Worm (Caenorhabditis elegans) whole organism, L1 larva: ENCODE results near the gene sre-28.
A peak's percentile ranks its signal among the peaks of the same experiment; 100 is the strongest.

Experiments
- F16B12.6 ChIP-seq: fragments of 150-350 bp; optimal IDR thresholded peaks from 2 replicates; lab custom pipeline; 2014; ENCODE audit warnings: missing biosample characterization, missing genetic modification characterization
- aly-2 ChIP-seq: fragments of 150-350 bp; optimal IDR thresholded peaks from 2 replicates; lab custom pipeline; 2014; ENCODE audit warnings: missing biosample characterization, missing genetic modification characterization
- ama-1 ChIP-seq: fragments of 150-350 bp; optimal IDR thresholded peaks from 2 replicates; lab custom pipeline; 2014
- ceh-63 ChIP-seq: fragments of 200-800 bp; sonication (Bioruptor generic); optimal IDR thresholded peaks from 2 replicates; lab custom pipeline; 2018; ENCODE audit warnings: mild to moderate bottlenecking, missing genetic modification characterization, missing compliant biosample characterization
- ceh-82 ChIP-seq, 3 experiments: fragments of 150-350 bp in 1 of 3; sonication (generic microtip) in 2 of 3; optimal IDR thresholded peaks; 2 replicates each; lab custom pipeline; 2014 to 2017; ENCODE audit warnings: missing biosample characterization in 3 of 3, missing genetic modification characterization in 3 of 3
- dpl-1 ChIP-seq, 3 experiments: fragments of 150-350 bp in 2 of 3; sonication (generic microtip) in 1 of 3; optimal IDR thresholded peaks; 2 replicates each; lab custom pipeline; 2014 to 2017; ENCODE audit warnings: missing biosample characterization in 3 of 3, missing genetic modification characterization in 3 of 3, missing genetic modification reagents in 3 of 3
- efl-3 ChIP-seq: fragments of 200-800 bp; sonication (Bioruptor generic); optimal IDR thresholded peaks from 2 replicates; lab custom pipeline; 2018; ENCODE audit warnings: mild to moderate bottlenecking, missing genetic modification characterization, missing compliant biosample characterization
- egl-13 ChIP-seq: sonication (generic microtip); optimal IDR thresholded peaks from 2 replicates; lab custom pipeline; 2016; ENCODE audit warnings: missing genotype, missing genetic modification reagents, missing genetic modification characterization, missing compliant biosample characterization
- egl-27 ChIP-seq, 2 experiments: fragments of 150-350 bp in 1 of 2; sonication (generic microtip); optimal IDR thresholded peaks; 3 replicates each; lab custom pipeline; 2017 to 2018; ENCODE audit warnings: missing biosample characterization in 2 of 2, missing genetic modification characterization in 2 of 2, missing genetic modification reagents in 2 of 2
- elt-2 ChIP-seq: sonication (generic microtip); optimal IDR thresholded peaks from 2 replicates; lab custom pipeline; 2016; ENCODE audit warnings: missing genetic modification characterization, mild to moderate bottlenecking, inconsistent platforms, missing compliant biosample characterization, missing genetic modification reagents
- elt-3 ChIP-seq, 6 experiments: fragments of 150-350 bp in 1 of 6; sonication (generic microtip); optimal IDR thresholded peaks; 2 replicates each; lab custom pipeline; 2017 to 2018; ENCODE audit warnings: missing biosample characterization in 6 of 6, missing genetic modification characterization in 6 of 6, inconsistent platforms in 1 of 6
- ets-5 ChIP-seq: fragments of 200-800 bp; sonication (Bioruptor generic); IDR thresholded peaks from 2 replicates; pipeline ENCODE4 v1.3.6; 2022; ENCODE audit warnings: missing genetic modification characterization, missing compliant biosample characterization
- fkh-10 ChIP-seq: sonication (generic microtip); optimal IDR thresholded peaks from 2 replicates; lab custom pipeline; 2017; ENCODE audit warnings: missing biosample characterization, missing genetic modification reagents, missing genetic modification characterization
- fkh-8 ChIP-seq: sonication (generic microtip); optimal IDR thresholded peaks from 2 replicates; lab custom pipeline; 2016; ENCODE audit warnings: mild to moderate bottlenecking, missing genetic modification characterization, missing compliant biosample characterization
- fos-1 ChIP-seq: fragments of 150-350 bp; optimal IDR thresholded peaks from 2 replicates; lab custom pipeline; 2014; ENCODE audit warnings: missing biosample characterization, missing genetic modification characterization
- hlh-4 ChIP-seq: sonication (generic microtip); optimal IDR thresholded peaks from 2 replicates; lab custom pipeline; 2016; ENCODE audit warnings: mild to moderate bottlenecking, missing genetic modification characterization, missing compliant biosample characterization
- hpl-2 ChIP-seq: fragments of 150-350 bp; optimal IDR thresholded peaks from 2 replicates; lab custom pipeline; 2014; ENCODE audit warnings: missing biosample characterization, missing genetic modification reagents, missing genetic modification characterization
- lin-13 ChIP-seq: fragments of 150-350 bp; optimal IDR thresholded peaks from 2 replicates; lab custom pipeline; 2014; ENCODE audit warnings: missing biosample characterization, missing genetic modification reagents, missing genetic modification characterization
- lin-14 ChIP-seq: fragments of 200-800 bp; sonication (Bioruptor generic); optimal IDR thresholded peaks from 2 replicates; lab custom pipeline; 2018; ENCODE audit warnings: mild to moderate bottlenecking, missing genetic modification characterization, moderate library complexity, missing compliant biosample characterization
- lin-15B ChIP-seq: fragments of 150-350 bp; sonication (generic microtip); optimal IDR thresholded peaks from 3 replicates; lab custom pipeline; 2014; ENCODE audit warnings: missing biosample characterization, missing genetic modification characterization
- lin-35 ChIP-seq, 2 experiments: fragments of 150-350 bp; optimal IDR thresholded peaks; 2 replicates each; lab custom pipeline; 2014; ENCODE audit warnings: missing biosample characterization in 2 of 2, missing genetic modification characterization in 2 of 2, missing genetic modification reagents in 2 of 2
- lsy-2 ChIP-seq, 2 experiments: fragments of 150-350 bp; optimal IDR thresholded peaks; 2 replicates each; lab custom pipeline; 2014; ENCODE audit warnings: missing biosample characterization in 2 of 2, missing genetic modification characterization in 2 of 2
- mab-9 ChIP-seq: fragments of 200-800 bp; sonication (Bioruptor generic); IDR thresholded peaks from 2 replicates; pipeline ENCODE4 v1.3.6; 2022; ENCODE audit warnings: missing genetic modification reagents, missing genetic modification characterization, missing compliant biosample characterization
- mdl-1 ChIP-seq, 2 experiments: fragments of 150-350 bp; optimal IDR thresholded peaks; 2 replicates each; lab custom pipeline; 2014 to 2017; ENCODE audit warnings: missing biosample characterization in 2 of 2, missing genetic modification characterization in 2 of 2, inconsistent platforms in 1 of 2
- mef-2 ChIP-seq: fragments of 150-350 bp; optimal IDR thresholded peaks from 2 replicates; lab custom pipeline; 2014; ENCODE audit warnings: missing biosample characterization, missing genetic modification characterization
- mep-1 ChIP-seq: fragments of 150-350 bp; optimal IDR thresholded peaks from 2 replicates; lab custom pipeline; 2014; ENCODE audit warnings: missing biosample characterization, missing genetic modification characterization
- nhr-19 ChIP-seq: fragments of 200-800 bp; sonication (Bioruptor generic); conservative IDR thresholded peaks from 2 replicates; pipeline ENCODE4 v1.3.6; 2022; ENCODE audit warnings: missing genetic modification characterization, missing compliant biosample characterization
- nhr-20 ChIP-seq: sonication (generic microtip); optimal IDR thresholded peaks from 2 replicates; lab custom pipeline; 2016; ENCODE audit warnings: mild to moderate bottlenecking, missing genetic modification characterization, missing compliant biosample characterization
- nhr-237 ChIP-seq: fragments of 150-350 bp; optimal IDR thresholded peaks from 2 replicates; lab custom pipeline; 2014; ENCODE audit warnings: missing biosample characterization, missing genetic modification characterization
- nhr-47 ChIP-seq: sonication (generic microtip); optimal IDR thresholded peaks from 2 replicates; lab custom pipeline; 2016; ENCODE audit warnings: mild to moderate bottlenecking, missing genetic modification characterization, moderate library complexity, missing compliant biosample characterization
- nhr-71 ChIP-seq: sonication (generic microtip); optimal IDR thresholded peaks from 2 replicates; lab custom pipeline; 2016; ENCODE audit warnings: mild to moderate bottlenecking, missing genetic modification characterization, moderate library complexity, missing compliant biosample characterization
- sptf-1 ChIP-seq: fragments of 150-350 bp; optimal IDR thresholded peaks from 2 replicates; lab custom pipeline; 2014; ENCODE audit warnings: missing biosample characterization, missing genetic modification characterization
- unc-30 ChIP-seq: sonication (generic microtip); optimal IDR thresholded peaks from 2 replicates; lab custom pipeline; 2017; ENCODE audit warnings: missing biosample characterization, missing genetic modification characterization
- unc-62 ChIP-seq: fragments of 150-350 bp; optimal IDR thresholded peaks from 2 replicates; lab custom pipeline; 2014; ENCODE audit warnings: missing biosample characterization, missing genetic modification reagents, missing genetic modification characterization
- unc-86 ChIP-seq: sonication (generic microtip); optimal IDR thresholded peaks from 2 replicates; lab custom pipeline; 2016; ENCODE audit warnings: missing genetic modification characterization, missing compliant biosample characterization
- xbp-1 ChIP-seq: sonication (generic microtip); optimal IDR thresholded peaks from 2 replicates; lab custom pipeline; 2016; ENCODE audit warnings: missing genetic modification characterization, missing compliant biosample characterization
- zag-1 ChIP-seq: fragments of 150-350 bp; optimal IDR thresholded peaks from 2 replicates; lab custom pipeline; 2014; ENCODE audit warnings: missing biosample characterization, missing genetic modification characterization
- ztf-11 ChIP-seq, 2 experiments: sonication (generic microtip); optimal IDR thresholded peaks; 2 replicates each; lab custom pipeline; 2016 to 2017; ENCODE audit warnings: missing genetic modification characterization in 2 of 2, missing biosample characterization in 1 of 2, missing compliant biosample characterization in 1 of 2

The sre-28 gene

DNA sequence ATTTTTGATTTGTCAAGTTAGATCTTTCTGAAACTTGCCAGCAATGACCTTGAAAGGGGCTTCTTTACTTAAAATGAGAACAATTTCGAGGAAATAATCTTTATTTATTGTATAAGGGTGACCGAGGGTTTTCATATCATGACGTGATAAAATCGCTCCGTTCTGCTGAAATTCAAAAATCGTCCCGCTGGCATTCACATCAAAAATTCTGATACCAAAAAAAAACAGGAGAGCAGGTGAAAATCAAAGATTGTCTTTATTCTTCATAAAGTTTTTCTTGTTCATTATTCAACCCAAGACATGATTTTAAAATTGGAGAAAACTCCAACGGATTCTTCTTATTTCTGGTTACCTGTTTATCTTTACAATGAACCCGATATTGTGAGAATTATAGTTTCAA lies at the start of gene sre-28:
Gene sre-28 (plus strand): TSS at position 301 of the 400 bp plus-strand sequence.
- TF ChIP-seq ama-1 (lab: Kevin White, UChicago) (no peak), unc-86 (no peak), elt-3 (tag; optimal IDR thresholded peaks at IDR 0.05; lab: Kevin White, UChicago) (no peak), elt-2 (no peak), ceh-63 (GFP tag; lab: Kevin White, UChicago) (no peak), lin-15B (tag; lab: Kevin White, UChicago) (no peak), nhr-19 (GFP tag; lab: Robert Waterston, UW) (no peak), hlh-4 (tag; lab: Kevin White, UChicago) (no peak)

DNA sequence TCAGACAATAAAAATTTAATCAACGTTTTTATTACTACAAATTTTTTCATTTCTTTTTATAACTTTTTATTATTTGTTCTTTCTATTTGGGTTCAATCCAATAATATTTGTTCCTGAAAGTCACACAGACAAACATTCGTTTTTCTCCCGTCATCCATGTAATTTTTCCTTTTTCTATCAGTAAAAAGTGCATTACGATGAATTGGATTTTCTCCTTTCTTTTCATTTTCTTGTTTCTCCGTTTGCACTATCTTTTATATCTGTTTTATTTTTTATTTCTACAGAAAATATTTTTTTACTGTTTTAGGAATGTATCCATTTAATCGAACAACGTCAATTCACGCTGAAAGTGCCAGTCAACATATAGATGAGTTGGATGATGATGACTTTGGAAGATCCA lies 44.9 kb upstream of the sre-28 start, which contains the start of gene egl-47:
Gene egl-47 (plus strand): TSS at position 301 of the 400 bp plus-strand sequence.
- TF ChIP-seq ztf-11 (tag; optimal IDR thresholded peaks at IDR 0.05; lab: Kevin White, UChicago) (no peak), mep-1 (tag; lab: Kevin White, UChicago) (no peak), elt-2 (no peak), fos-1 (tag; lab: Kevin White, UChicago) (no peak), zag-1 (no peak), unc-62 (GFP tag; lab: Kevin White, UChicago) (no peak), mef-2 (tag; lab: Kevin White, UChicago) (no peak), lin-13 (GFP tag; lab: Kevin White, UChicago) (no peak), nhr-20 (no peak), lin-15B (tag; lab: Kevin White, UChicago) (no peak), mab-9 (no peak), fkh-10 (no peak), nhr-237 (no peak), ceh-82 (tag; optimal IDR thresholded peaks at IDR 0.05; lab: Kevin White, UChicago) (no peak), hpl-2 (GFP tag; lab: Kevin White, UChicago) (no peak), efl-3 (GFP tag; lab: Kevin White, UChicago) (no peak), F16B12.6 (tag; lab: Kevin White, UChicago) (no peak)

DNA sequence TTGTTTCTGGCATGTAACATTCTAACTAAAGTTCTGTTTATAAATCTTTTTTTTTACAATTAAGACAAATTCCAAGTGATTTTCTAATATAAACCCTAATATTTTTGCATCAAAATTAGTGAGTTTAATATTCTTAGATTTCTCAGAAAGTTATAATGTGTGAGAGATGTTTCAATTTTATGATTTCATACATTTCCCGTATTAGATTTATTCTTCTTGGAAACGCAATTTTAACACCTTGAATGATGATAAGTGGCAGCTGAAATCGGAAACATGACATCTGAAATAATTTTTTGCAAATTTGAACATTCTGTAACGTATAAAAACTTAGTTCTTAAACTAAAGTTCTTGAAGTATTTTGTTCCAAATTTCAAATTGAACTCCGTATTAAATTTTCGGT lies 43.1 kb upstream of the sre-28 start:
- TF ChIP-seq fkh-8 (peak; percentile 43), egl-27 (tag; optimal IDR thresholded peaks at IDR 0.05; lab: Kevin White, UChicago) (no peak), nhr-71 (tag; lab: Kevin White, UChicago) (peak; percentile 42), xbp-1 (no peak), hlh-4 (tag; lab: Kevin White, UChicago) (peak; percentile 94), nhr-47 (tag; lab: Kevin White, UChicago) (peak; percentile 66), egl-13 (tag; lab: Kevin White, UChicago) (peak; percentile 67), unc-62 (GFP tag; lab: Kevin White, UChicago) (no peak)

DNA sequence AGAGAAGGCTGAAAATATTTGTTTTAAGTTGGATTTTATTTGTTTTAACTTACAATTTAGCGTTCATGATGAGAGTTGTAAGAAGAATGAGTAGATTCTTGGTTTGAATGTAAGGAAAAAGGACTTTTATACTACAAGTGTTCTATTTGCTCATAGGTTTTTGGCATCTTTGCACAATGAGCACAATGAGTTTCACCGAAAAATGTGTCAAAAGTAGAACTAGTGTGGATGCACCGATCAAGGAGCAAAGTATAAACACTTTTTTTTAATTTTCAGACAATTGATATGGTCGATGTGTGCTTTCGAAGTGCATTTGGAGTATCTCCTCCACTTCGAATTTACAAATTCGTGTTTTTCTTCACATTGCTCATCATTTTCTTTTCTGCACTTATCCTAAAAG lies 38.1 kb upstream of the sre-28 start, which contains the start of gene fipr-11:
Gene fipr-11 (minus strand): TSS at position 101 of the 400 bp plus-strand sequence.
- TF ChIP-seq lsy-2 (tag; optimal IDR thresholded peaks at IDR 0.05; lab: Kevin White, UChicago) (no peak), ceh-82 (tag; optimal IDR thresholded peaks at IDR 0.05; lab: Kevin White, UChicago) (no peak), dpl-1 (GFP tag; optimal IDR thresholded peaks at IDR 0.05; lab: Kevin White, UChicago) (no peak), lin-15B (tag; lab: Kevin White, UChicago) (no peak), mdl-1 (tag; optimal IDR thresholded peaks at IDR 0.05; lab: Kevin White, UChicago) (no peak), unc-30 (tag; lab: Kevin White, UChicago) (no peak), mep-1 (tag; lab: Kevin White, UChicago) (no peak), nhr-20 (no peak), lin-35 (GFP tag; optimal IDR thresholded peaks at IDR 0.05; lab: Kevin White, UChicago) (no peak), fkh-10 (no peak), sptf-1 (tag; lab: Kevin White, UChicago) (no peak), lin-14 (no peak), elt-3 (tag; optimal IDR thresholded peaks at IDR 0.05; lab: Kevin White, UChicago) (no peak), ets-5 (no peak), fos-1 (tag; lab: Kevin White, UChicago) (no peak), hpl-2 (GFP tag; lab: Kevin White, UChicago) (no peak), aly-2 (tag; lab: Kevin White, UChicago) (no peak)
